Fruit fly (Drosophila melanogaster) whole organism, embryonic: ENCODE data around the gene CG6040.

Experiments
- Antp ChIP-seq: fragments of 200-800 bp; sonication (Bioruptor generic); optimal IDR thresholded peaks from 3 replicates; lab custom pipeline; 2016; ENCODE audit warnings: missing biosample characterization, missing genetic modification characterization
- Atf6 ChIP-seq: fragments of 200-800 bp; sonication (Bioruptor generic); IDR thresholded peaks from 2 replicates; pipeline ENCODE4 v1.3.6; 2022; ENCODE audit warnings: missing biosample characterization, missing genetic modification characterization
- CG10959 ChIP-seq: fragments of 200-800 bp; sonication (Bioruptor generic); IDR thresholded peaks from 2 replicates; pipeline ENCODE4 v1.3.6; 2022; ENCODE audit warnings: missing biosample characterization, missing genetic modification characterization
- CG11456 ChIP-seq: fragments of 200-800 bp; sonication (Bioruptor generic); IDR thresholded peaks from 3 replicates; pipeline ENCODE4 v1.3.6; 2022; ENCODE audit warnings: missing biosample characterization, missing genetic modification characterization
- CG12236 ChIP-seq: fragments of 200-800 bp; sonication (Bioruptor generic); optimal IDR thresholded peaks from 2 replicates; lab custom pipeline; 2016; ENCODE audit warnings: missing biosample characterization, missing genetic modification characterization
- CG12299 ChIP-seq: fragments of 200-800 bp; sonication (Bioruptor generic); optimal IDR thresholded peaks from 2 replicates; lab custom pipeline; 2018; ENCODE audit warnings: missing biosample characterization, mild to moderate bottlenecking, missing genetic modification characterization
- CG12391 ChIP-seq: fragments of 200-800 bp; sonication (Bioruptor generic); optimal IDR thresholded peaks from 3 replicates; lab custom pipeline; 2018; ENCODE audit warnings: missing biosample characterization, mild to moderate bottlenecking, missing genetic modification characterization, moderate library complexity
- CG12659 ChIP-seq: fragments of 200-800 bp; sonication (Bioruptor generic); optimal IDR thresholded peaks from 3 replicates; lab custom pipeline; 2017; ENCODE audit warnings: mild to moderate bottlenecking, missing biosample characterization, missing genetic modification reagents, missing genetic modification characterization
- CG15479 ChIP-seq: fragments of 200-800 bp; sonication (Bioruptor generic); optimal IDR thresholded peaks from 3 replicates; lab custom pipeline; 2019; ENCODE audit warnings: missing biosample characterization, mild to moderate bottlenecking, missing genetic modification characterization, moderate library complexity
- CG18599 ChIP-seq: fragments of 200-800 bp; sonication (Bioruptor generic); optimal IDR thresholded peaks from 3 replicates; lab custom pipeline; 2017; ENCODE audit warnings: missing biosample characterization, missing genetic modification characterization, mild to moderate bottlenecking, moderate library complexity, missing genetic modification reagents
- CG31388 ChIP-seq: fragments of 200-800 bp; sonication (Bioruptor generic); optimal IDR thresholded peaks from 2 replicates; lab custom pipeline; 2016; ENCODE audit warnings: missing biosample characterization, missing genetic modification characterization
- CG42726 ChIP-seq: fragments of 200-800 bp; sonication (Bioruptor generic); IDR thresholded peaks from 2 replicates; pipeline ENCODE4 v1.3.6; 2022; ENCODE audit warnings: missing biosample characterization, missing genetic modification characterization; ENCODE audit not compliant: partially characterized antibody
- CG4282 ChIP-seq: fragments of 200-800 bp; sonication (Bioruptor generic); optimal IDR thresholded peaks from 2 replicates; lab custom pipeline; 2016; ENCODE audit warnings: missing biosample characterization, missing genetic modification characterization
- CG4617 ChIP-seq: fragments of 200-800 bp; sonication (Bioruptor generic); optimal IDR thresholded peaks from 3 replicates; lab custom pipeline; 2016; ENCODE audit warnings: missing biosample characterization, missing genetic modification characterization, borderline replicate concordance
- CG4820 ChIP-seq: fragments of 200-800 bp; sonication (Bioruptor generic); optimal IDR thresholded peaks from 3 replicates; lab custom pipeline; 2016; ENCODE audit warnings: missing biosample characterization, missing genetic modification characterization
- CG6254 ChIP-seq: fragments of 200-800 bp; sonication (Bioruptor generic); optimal IDR thresholded peaks from 3 replicates; lab custom pipeline; 2017; ENCODE audit warnings: mild to moderate bottlenecking, missing biosample characterization, missing genetic modification reagents, missing genetic modification characterization
- CG6791 ChIP-seq: fragments of 200-800 bp; sonication (Bioruptor generic); IDR thresholded peaks from 3 replicates; pipeline ENCODE4 v1.3.6; 2022; ENCODE audit warnings: missing biosample characterization, missing genetic modification characterization; ENCODE audit not compliant: partially characterized antibody
- CG7928 ChIP-seq: fragments of 200-800 bp; sonication (Bioruptor generic); optimal IDR thresholded peaks from 2 replicates; lab custom pipeline; 2017; ENCODE audit warnings: missing biosample characterization, mild to moderate bottlenecking, missing genetic modification characterization
- CG7963 ChIP-seq: fragments of 200-800 bp; sonication (Bioruptor generic); IDR thresholded peaks from 3 replicates; pipeline ENCODE4 v1.3.6; 2022; ENCODE audit warnings: missing biosample characterization, missing genetic modification characterization; ENCODE audit not compliant: partially characterized antibody
- CG8388 ChIP-seq: fragments of 200-800 bp; sonication (Bioruptor generic); optimal IDR thresholded peaks from 2 replicates; lab custom pipeline; 2019; ENCODE audit warnings: missing biosample characterization, mild to moderate bottlenecking, missing genetic modification characterization, moderate library complexity
- CG9797 ChIP-seq: fragments of 200-800 bp; sonication (Bioruptor generic); optimal IDR thresholded peaks from 3 replicates; lab custom pipeline; 2018; ENCODE audit warnings: missing biosample characterization, mild to moderate bottlenecking, missing genetic modification characterization
- CG9932 ChIP-seq: fragments of 200-800 bp; sonication (Bioruptor generic); IDR thresholded peaks from 2 replicates; pipeline ENCODE4 v1.3.6; 2022; ENCODE audit warnings: missing biosample characterization, missing genetic modification characterization
- CHES-1-like ChIP-seq: fragments of 200-800 bp; sonication (Bioruptor generic); optimal IDR thresholded peaks from 2 replicates; lab custom pipeline; 2016; ENCODE audit warnings: missing biosample characterization, missing genetic modification characterization
- Chrac-16 ChIP-seq: fragments of 200-800 bp; sonication (Bioruptor generic); optimal IDR thresholded peaks from 3 replicates; lab custom pipeline; 2016; ENCODE audit warnings: missing biosample characterization, missing genetic modification characterization
- CrebB ChIP-seq: fragments of 200-800 bp; sonication (Bioruptor generic); optimal IDR thresholded peaks from 3 replicates; lab custom pipeline; 2018; ENCODE audit warnings: missing biosample characterization, mild to moderate bottlenecking, missing genetic modification characterization
- Dip3 ChIP-seq: fragments of 200-800 bp; sonication (Bioruptor generic); optimal IDR thresholded peaks from 3 replicates; lab custom pipeline; 2016; ENCODE audit warnings: missing biosample characterization, missing genetic modification characterization
- Fer1 ChIP-seq: fragments of 200-800 bp; sonication (Bioruptor generic); optimal IDR thresholded peaks from 2 replicates; lab custom pipeline; 2017; ENCODE audit warnings: missing biosample characterization, mild to moderate bottlenecking, missing genetic modification characterization
- HHEX ChIP-seq: fragments of 200-800 bp; sonication (Bioruptor generic); optimal IDR thresholded peaks from 3 replicates; lab custom pipeline; 2017; ENCODE audit warnings: missing biosample characterization, mild to moderate bottlenecking, missing genetic modification characterization, missing genetic modification reagents
- HLH54F ChIP-seq: fragments of 200-800 bp; sonication (Bioruptor generic); optimal IDR thresholded peaks from 3 replicates; lab custom pipeline; 2016; ENCODE audit warnings: missing biosample characterization, missing genetic modification characterization
- Lim3 ChIP-seq: fragments of 200-800 bp; sonication (Bioruptor generic); IDR thresholded peaks from 2 replicates; pipeline ENCODE4 v1.3.6; 2022; ENCODE audit warnings: missing biosample characterization, missing genetic modification characterization
- Tbp ChIP-seq: fragments of >200 bp; optimal IDR thresholded peaks from 2 replicates; lab custom pipeline; 2018; ENCODE audit warnings: missing biosample characterization, missing genetic modification characterization
- az2 ChIP-seq: fragments of 200-800 bp; sonication (Bioruptor generic); optimal IDR thresholded peaks from 3 replicates; lab custom pipeline; 2016; ENCODE audit warnings: missing biosample characterization, missing genetic modification characterization
- corto ChIP-seq: fragments of 200-800 bp; sonication (Bioruptor generic); optimal IDR thresholded peaks from 2 replicates; lab custom pipeline; 2016; ENCODE audit warnings: missing biosample characterization, mild to moderate bottlenecking, missing genetic modification characterization, moderate library complexity
- crc ChIP-seq: fragments of 200-800 bp; sonication (Bioruptor generic); optimal IDR thresholded peaks from 2 replicates; lab custom pipeline; 2016; ENCODE audit warnings: missing biosample characterization, missing genetic modification characterization
- croc ChIP-seq: fragments of 200-800 bp; sonication (Bioruptor generic); conservative IDR thresholded peaks from 3 replicates; pipeline ENCODE4 v1.3.6; 2022; ENCODE audit warnings: missing biosample characterization, missing genetic modification characterization
- da ChIP-seq: fragments of 200-800 bp; sonication (Bioruptor generic); optimal IDR thresholded peaks from 2 replicates; lab custom pipeline; 2016; ENCODE audit warnings: missing biosample characterization, missing genetic modification characterization
- dmrt11E ChIP-seq: fragments of 200-800 bp; sonication (Bioruptor generic); optimal IDR thresholded peaks from 3 replicates; lab custom pipeline; 2018; ENCODE audit warnings: missing biosample characterization, mild to moderate bottlenecking, missing genetic modification characterization, moderate library complexity
- gem ChIP-seq: fragments of 200-800 bp; sonication (Bioruptor generic); optimal IDR thresholded peaks from 2 replicates; lab custom pipeline; 2019; ENCODE audit warnings: missing biosample characterization, mild to moderate bottlenecking, missing genetic modification characterization, moderate library complexity
- ham ChIP-seq: fragments of 200-800 bp; sonication (Bioruptor generic); IDR thresholded peaks from 2 replicates; pipeline ENCODE4 v1.3.6; 2022; ENCODE audit warnings: missing biosample characterization, missing genetic modification characterization
- insv ChIP-seq, 2 experiments: fragments of 200-800 bp; sonication (Bioruptor generic); optimal IDR thresholded peaks; 3 replicates each; lab custom pipeline; 2016 to 2018; ENCODE audit warnings: missing biosample characterization in 2 of 2, missing genetic modification characterization in 2 of 2
- kah ChIP-seq: fragments of 200-800 bp; sonication (Bioruptor generic); optimal IDR thresholded peaks from 2 replicates; lab custom pipeline; 2018; ENCODE audit warnings: missing biosample characterization, mild to moderate bottlenecking, missing genetic modification characterization
- odd ChIP-seq: fragments of 200-800 bp; sonication (Bioruptor generic); optimal IDR thresholded peaks from 2 replicates; lab custom pipeline; 2017; ENCODE audit warnings: missing biosample characterization, mild to moderate bottlenecking, missing genetic modification characterization
- pb ChIP-seq: fragments of 200-800 bp; sonication (Bioruptor generic); optimal IDR thresholded peaks from 3 replicates; lab custom pipeline; 2016; ENCODE audit warnings: missing biosample characterization, missing genetic modification characterization
- peb ChIP-seq: fragments of 200-800 bp; sonication (Bioruptor generic); IDR thresholded peaks from 2 replicates; pipeline ENCODE4 v1.3.6; 2022; ENCODE audit warnings: missing biosample characterization, missing genetic modification characterization
- phol ChIP-seq: fragments of 200-800 bp; sonication (Bioruptor generic); optimal IDR thresholded peaks from 3 replicates; lab custom pipeline; 2018; ENCODE audit warnings: missing biosample characterization, mild to moderate bottlenecking, missing genetic modification characterization, moderate library complexity
- pzg ChIP-seq: fragments of 200-800 bp; sonication (Bioruptor generic); optimal IDR thresholded peaks from 3 replicates; lab custom pipeline; 2018; ENCODE audit warnings: missing biosample characterization, mild to moderate bottlenecking, missing genetic modification characterization, moderate library complexity
- salm ChIP-seq: fragments of 200-800 bp; sonication (Bioruptor generic); optimal IDR thresholded peaks from 2 replicates; lab custom pipeline; 2018; ENCODE audit warnings: missing biosample characterization, mild to moderate bottlenecking, missing genetic modification characterization
- stc ChIP-seq: fragments of 200-800 bp; sonication (Bioruptor generic); IDR thresholded peaks from 2 replicates; pipeline ENCODE4 v1.3.6; 2022; ENCODE audit warnings: missing biosample characterization, missing genetic modification characterization
- tup ChIP-seq: fragments of 200-800 bp; sonication (Bioruptor generic); optimal IDR thresholded peaks from 2 replicates; lab custom pipeline; 2016; ENCODE audit warnings: missing biosample characterization, mild to moderate bottlenecking, missing genetic modification characterization, moderate library complexity

The CG6040 gene

DNA sequence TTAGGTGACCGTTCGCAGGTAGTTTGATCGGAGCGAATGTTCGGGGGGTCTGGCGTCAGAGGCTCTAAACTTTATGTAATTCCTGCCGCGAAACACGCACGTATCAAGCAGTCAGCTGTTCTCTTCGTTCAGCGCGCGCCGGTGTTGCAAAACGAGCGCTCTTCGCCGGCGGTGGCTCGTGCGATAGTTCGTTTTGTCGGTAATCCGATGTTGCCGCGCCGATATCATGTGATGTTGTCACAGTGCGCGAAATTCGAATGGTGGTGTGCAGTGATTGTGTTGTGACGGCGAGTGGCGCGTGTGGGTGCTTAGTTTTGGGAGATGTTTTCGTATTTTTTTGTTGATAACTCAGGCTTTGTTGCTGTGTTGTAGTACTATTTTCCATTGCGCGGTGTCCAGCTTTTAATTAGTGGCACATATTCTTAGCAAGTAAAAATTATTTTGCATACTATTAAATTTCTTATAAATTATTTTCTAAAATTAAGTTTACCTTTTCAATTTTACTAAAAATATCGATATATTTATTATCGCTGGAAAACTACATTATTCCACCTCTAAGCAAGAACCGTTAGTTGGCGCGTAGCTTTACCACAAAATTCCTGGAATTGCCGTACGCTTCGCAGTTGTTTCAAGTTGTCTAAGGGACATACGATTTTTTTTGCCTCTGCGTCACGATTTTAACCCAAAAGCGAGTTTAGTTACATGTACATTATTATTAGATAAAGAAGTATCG lies 60.1 kb downstream of the CG6040 start, which contains the start of gene nanos (continued):
- TF ChIP-seq HLH54F = peak; percentile 75
- TF ChIP-seq HHEX = peak; percentile 39
- TF ChIP-seq CG6791 (GFP tag; lab: Robert Waterston, UW) = peak; percentile 99
- peak; percentile 99 for TF ChIP-seq pzg (GFP tag; lab: Kevin White, UChicago)
- no peak for TF ChIP-seq CG12236 (GFP tag; lab: Kevin White, UChicago)
- TF ChIP-seq CG6254 (GFP tag; lab: Kevin White, UChicago) = no peak
- no peak for TF ChIP-seq da (GFP tag; lab: Kevin White, UChicago)
- TF ChIP-seq CHES-1-like (GFP tag; lab: Kevin White, UChicago) = peak; percentile 76
- TF ChIP-seq tup (GFP tag; lab: Kevin White, UChicago) = peak; percentile 41
- TF ChIP-seq Fer1 = peak; percentile 55
- TF ChIP-seq croc (GFP tag; lab: Robert Waterston, UW) = no peak
- no peak for TF ChIP-seq salm (tag; lab: Kevin White, UChicago)
- peak; percentile 45 for TF ChIP-seq CG7928
- peak; percentile 99 for TF ChIP-seq CG42726 (GFP tag; lab: Robert Waterston, UW)
- peak; percentile 45 for TF ChIP-seq Chrac-16 (GFP tag; lab: Kevin White, UChicago)
- peak; percentile 63 for TF ChIP-seq phol (tag; lab: Kevin White, UChicago)
- TF ChIP-seq Lim3 = no peak
- TF ChIP-seq gem (tag; lab: Kevin White, UChicago) = peak; percentile 40
- no peak for TF ChIP-seq CG10959 (GFP tag; lab: Robert Waterston, UW)
- peak; percentile 98 for TF ChIP-seq CG7963
- no peak for TF ChIP-seq corto (GFP tag; lab: Kevin White, UChicago)
- TF ChIP-seq CrebB (tag; lab: Kevin White, UChicago) = peak; percentile 57
- peak; percentile 29 for TF ChIP-seq CG4282 (GFP tag; lab: Kevin White, UChicago)
- peak; percentile 55 for TF ChIP-seq CG4820
- TF ChIP-seq CG31388 (GFP tag; lab: Kevin White, UChicago) = no peak
- TF ChIP-seq crc (GFP tag; lab: Kevin White, UChicago) = no peak
- TF ChIP-seq CG18599 (GFP tag; lab: Kevin White, UChicago) = peak; percentile 56
- no peak for TF ChIP-seq CG15479 (GFP tag; lab: Kevin White, UChicago)
- no peak for TF ChIP-seq peb
- TF ChIP-seq kah (GFP tag; lab: Kevin White, UChicago) = no peak
- 0 out of 2 replicates have a peak, but pooled peaks have one; percentile 12 for TF ChIP-seq stc (GFP tag; lab: Robert Waterston, UW)
- TF ChIP-seq Tbp = no peak
- TF ChIP-seq ham = 0 out of 2 replicates have a peak, but pooled peaks have one; percentile 18
- peak; percentile 47 for TF ChIP-seq az2 (GFP tag; lab: Kevin White, UChicago)
- no peak for TF ChIP-seq odd
- peak; percentile 64 for TF ChIP-seq CG12391 (tag; lab: Kevin White, UChicago)
- TF ChIP-seq Dip3 (GFP tag; lab: Kevin White, UChicago) = peak; percentile 80
- TF ChIP-seq CG11456 (GFP tag; lab: Robert Waterston, UW) = peak; percentile 89
- TF ChIP-seq CG8388 = no peak
- peak; percentile 58 for TF ChIP-seq CG9797
- TF ChIP-seq pb (GFP tag; lab: Kevin White, UChicago) = peak; percentile 56
- no peak for TF ChIP-seq CG12299 (tag; lab: Kevin White, UChicago)
- peak; percentile 96 for TF ChIP-seq CG9932
- peak; percentile 84 for TF ChIP-seq CG12659 (GFP tag; lab: Kevin White, UChicago)
- TF ChIP-seq CG4617 = peak; percentile 48
- TF ChIP-seq insv (GFP tag; optimal IDR thresholded peaks at IDR 0.05; lab: Kevin White, UChicago) = peak in 1 of 2 experiments; percentile 23
- no peak for TF ChIP-seq dmrt11E (tag; lab: Kevin White, UChicago)
- TF ChIP-seq Antp (GFP tag; lab: Kevin White, UChicago) = peak; percentile 84
- peak; percentile 58; the same call in 1 of the 2 replicates for TF ChIP-seq Atf6
